Fruit fly (Drosophila melanogaster) whole organism, embryonic: ENCODE results near the gene pxb.

Experiments used
- Atf3 ChIP-seq: fragments of 200-800 bp; sonication (Bioruptor generic); optimal IDR thresholded peaks from 3 replicates; lab custom pipeline; 2016; ENCODE audit warnings: missing biosample characterization, missing genetic modification characterization
- CG10267 ChIP-seq: fragments of 200-800 bp; sonication (Bioruptor generic); optimal IDR thresholded peaks from 2 replicates; lab custom pipeline; 2018; ENCODE audit warnings: missing biosample characterization, mild to moderate bottlenecking, missing genetic modification characterization, moderate library complexity
- CG13123 ChIP-seq: fragments of 200-800 bp; sonication (Bioruptor generic); optimal IDR thresholded peaks from 2 replicates; lab custom pipeline; 2016; ENCODE audit warnings: missing biosample characterization, missing genetic modification characterization
- CG13296 ChIP-seq: fragments of 200-800 bp; sonication (Bioruptor generic); optimal IDR thresholded peaks from 3 replicates; lab custom pipeline; 2018; ENCODE audit warnings: missing biosample characterization, mild to moderate bottlenecking, missing genetic modification characterization
- CG13624 ChIP-seq: fragments of 200-800 bp; sonication (Bioruptor generic); optimal IDR thresholded peaks from 2 replicates; lab custom pipeline; 2016; ENCODE audit warnings: missing biosample characterization, missing genetic modification characterization
- CG14710 ChIP-seq: fragments of 200-800 bp; sonication (Bioruptor generic); optimal IDR thresholded peaks from 3 replicates; lab custom pipeline; 2019; ENCODE audit warnings: missing biosample characterization, mild to moderate bottlenecking, missing genetic modification characterization, moderate library complexity
- CG15479 ChIP-seq: fragments of 200-800 bp; sonication (Bioruptor generic); optimal IDR thresholded peaks from 3 replicates; lab custom pipeline; 2019; ENCODE audit warnings: missing biosample characterization, mild to moderate bottlenecking, missing genetic modification characterization, moderate library complexity
- CG15696 ChIP-seq: fragments of 200-800 bp; sonication (Bioruptor generic); optimal IDR thresholded peaks from 2 replicates; lab custom pipeline; 2019; ENCODE audit warnings: missing biosample characterization, mild to moderate bottlenecking, missing genetic modification characterization, moderate library complexity
- CG1602 ChIP-seq: fragments of 200-800 bp; sonication (Bioruptor generic); optimal IDR thresholded peaks from 3 replicates; lab custom pipeline; 2016; ENCODE audit warnings: missing biosample characterization, missing genetic modification characterization
- CG17912 ChIP-seq: fragments of 200-800 bp; sonication (Bioruptor generic); optimal IDR thresholded peaks from 2 replicates; lab custom pipeline; 2018; ENCODE audit warnings: missing biosample characterization, mild to moderate bottlenecking, missing genetic modification characterization
- CG2120 ChIP-seq: fragments of 200-800 bp; sonication (Bioruptor generic); optimal IDR thresholded peaks from 3 replicates; lab custom pipeline; 2016; ENCODE audit warnings: missing biosample characterization, missing genetic modification characterization
- CG31441 ChIP-seq: fragments of 200-800 bp; sonication (Bioruptor generic); IDR thresholded peaks from 2 replicates; pipeline ENCODE4 v1.3.6; 2022; ENCODE audit warnings: missing biosample characterization, missing genetic modification characterization
- CG32532 ChIP-seq: fragments of 200-800 bp; sonication (Bioruptor generic); IDR thresholded peaks from 2 replicates; pipeline ENCODE4 v1.3.6; 2022; ENCODE audit warnings: missing biosample characterization, missing genetic modification characterization
- CG4282 ChIP-seq: fragments of 200-800 bp; sonication (Bioruptor generic); optimal IDR thresholded peaks from 2 replicates; lab custom pipeline; 2016; ENCODE audit warnings: missing biosample characterization, missing genetic modification characterization
- CG6254 ChIP-seq: fragments of 200-800 bp; sonication (Bioruptor generic); optimal IDR thresholded peaks from 3 replicates; lab custom pipeline; 2017; ENCODE audit warnings: mild to moderate bottlenecking, missing biosample characterization, missing genetic modification reagents, missing genetic modification characterization
- CG6813 ChIP-seq: fragments of 200-800 bp; sonication (Bioruptor generic); optimal IDR thresholded peaks from 2 replicates; lab custom pipeline; 2017; ENCODE audit warnings: missing biosample characterization, missing genetic modification characterization, mild to moderate bottlenecking, moderate library complexity, missing genetic modification reagents
- CG7271 ChIP-seq: fragments of 200-800 bp; sonication (Bioruptor generic); optimal IDR thresholded peaks from 2 replicates; lab custom pipeline; 2018; ENCODE audit warnings: missing biosample characterization, mild to moderate bottlenecking, missing genetic modification characterization, moderate library complexity
- CG7357 ChIP-seq: fragments of 200-800 bp; sonication (Bioruptor generic); IDR thresholded peaks from 3 replicates; pipeline ENCODE4 v1.3.6; 2022; ENCODE audit warnings: missing biosample characterization, missing genetic modification characterization
- CG8359 ChIP-seq: fragments of 200-800 bp; sonication (Bioruptor generic); optimal IDR thresholded peaks from 2 replicates; lab custom pipeline; 2017; ENCODE audit warnings: missing biosample characterization, mild to moderate bottlenecking, missing genetic modification characterization, borderline replicate concordance
- CG8478 ChIP-seq: fragments of >200 bp; optimal IDR thresholded peaks from 2 replicates; lab custom pipeline; 2018
- CG9727 ChIP-seq: fragments of 200-800 bp; sonication (Bioruptor generic); optimal IDR thresholded peaks from 3 replicates; lab custom pipeline; 2017; ENCODE audit warnings: missing biosample characterization, mild to moderate bottlenecking, missing genetic modification characterization
- Chrac-16 ChIP-seq: fragments of 200-800 bp; sonication (Bioruptor generic); optimal IDR thresholded peaks from 3 replicates; lab custom pipeline; 2016; ENCODE audit warnings: missing biosample characterization, missing genetic modification characterization
- Ets65A ChIP-seq: fragments of 200-800 bp; sonication (Bioruptor generic); peaks from one replicate; lab custom pipeline; 2016; ENCODE audit warnings: missing biosample characterization, missing genetic modification characterization
- Ets97D ChIP-seq: fragments of 200-800 bp; sonication (Bioruptor generic); optimal IDR thresholded peaks from 3 replicates; lab custom pipeline; 2016; ENCODE audit warnings: missing biosample characterization, missing genetic modification characterization
- Hr51 ChIP-seq, 2 experiments: fragments of 200-800 bp; sonication (Bioruptor generic); optimal IDR thresholded peaks; 2 replicates in 1 of 2; 3 replicates in 1 of 2; lab custom pipeline; 2016 to 2018; ENCODE audit warnings: missing biosample characterization in 2 of 2, missing genetic modification characterization in 2 of 2, mild to moderate bottlenecking in 1 of 2, moderate library complexity in 1 of 2
- Hsf ChIP-seq: fragments of 200-800 bp; sonication (Bioruptor generic); optimal IDR thresholded peaks from 3 replicates; lab custom pipeline; 2016; ENCODE audit warnings: missing biosample characterization, missing genetic modification characterization
- Mes4 ChIP-seq: fragments of 200-800 bp; sonication (Bioruptor generic); optimal IDR thresholded peaks from 2 replicates; lab custom pipeline; 2016; ENCODE audit warnings: missing biosample characterization, missing genetic modification characterization
- NC2α ChIP-seq: fragments of 200-800 bp; sonication (Bioruptor generic); optimal IDR thresholded peaks from 2 replicates; lab custom pipeline; 2016; ENCODE audit warnings: missing biosample characterization, missing genetic modification characterization
- ara ChIP-seq: fragments of 200-800 bp; sonication (Bioruptor generic); IDR thresholded peaks from 2 replicates; pipeline ENCODE4 v1.3.6; 2022; ENCODE audit warnings: missing biosample characterization, missing genetic modification characterization
- cad ChIP-seq: fragments of >200 bp; optimal IDR thresholded peaks from 2 replicates; lab custom pipeline; 2017; ENCODE audit warnings: missing biosample characterization, missing genetic modification characterization
- caup ChIP-seq: fragments of 200-800 bp; sonication (Bioruptor generic); optimal IDR thresholded peaks from 3 replicates; lab custom pipeline; 2017; ENCODE audit warnings: missing biosample characterization, mild to moderate bottlenecking, missing genetic modification characterization, moderate library complexity; ENCODE audit not compliant: severe bottlenecking
- ci ChIP-seq: fragments of 200-800 bp; sonication (Bioruptor generic); IDR thresholded peaks from 3 replicates; pipeline ENCODE4 v1.3.6; 2022; ENCODE audit warnings: missing biosample characterization, missing genetic modification characterization
- ftz-f1 ChIP-seq: fragments of 200-800 bp; sonication (Bioruptor generic); optimal IDR thresholded peaks from 2 replicates; lab custom pipeline; 2016; ENCODE audit warnings: missing biosample characterization, missing genetic modification characterization
- fu2 ChIP-seq: fragments of 200-800 bp; sonication (Bioruptor generic); optimal IDR thresholded peaks from 2 replicates; lab custom pipeline; 2016; ENCODE audit warnings: missing biosample characterization, missing genetic modification characterization
- h ChIP-seq: fragments of >200 bp; optimal IDR thresholded peaks from 2 replicates; lab custom pipeline; 2017
- hb ChIP-seq: fragments of 200-800 bp; sonication (Bioruptor generic); IDR thresholded peaks from 3 replicates; pipeline ENCODE4 v1.3.6; 2022; ENCODE audit warnings: missing biosample characterization, missing genetic modification characterization; ENCODE audit not compliant: partially characterized antibody
- jumu ChIP-seq: fragments of 200-800 bp; sonication (Bioruptor generic); optimal IDR thresholded peaks from 3 replicates; lab custom pipeline; 2016; ENCODE audit warnings: missing biosample characterization, missing genetic modification characterization
- luna ChIP-seq: fragments of 200-800 bp; sonication (Bioruptor generic); optimal IDR thresholded peaks from 2 replicates; lab custom pipeline; 2016; ENCODE audit warnings: missing biosample characterization, missing genetic modification characterization
- nmo ChIP-seq: fragments of 200-800 bp; sonication (Bioruptor generic); optimal IDR thresholded peaks from 2 replicates; lab custom pipeline; 2018; ENCODE audit warnings: missing biosample characterization, mild to moderate bottlenecking, missing genetic modification characterization, moderate library complexity
- ranshi ChIP-seq: fragments of 200-800 bp; sonication (Bioruptor generic); IDR thresholded peaks from 2 replicates; pipeline ENCODE4 v1.3.6; 2022; ENCODE audit warnings: missing biosample characterization, missing genetic modification characterization
- sc ChIP-seq, 3 experiments: fragments of >200 bp in 2 of 3; fragments of 200-800 bp in 1 of 3; sonication (Bioruptor generic) in 1 of 3; optimal IDR thresholded peaks; 2 replicates in 2 of 3; 3 replicates in 1 of 3; lab custom pipeline; 2017; ENCODE audit warnings: mild to moderate bottlenecking in 1 of 3, missing biosample characterization in 1 of 3, missing genetic modification characterization in 1 of 3, missing genetic modification reagents in 1 of 3
- schlank ChIP-seq: fragments of 200-800 bp; sonication (Bioruptor generic); optimal IDR thresholded peaks from 2 replicates; lab custom pipeline; 2018; ENCODE audit warnings: missing biosample characterization, mild to moderate bottlenecking, missing genetic modification characterization
- sug ChIP-seq: fragments of 200-800 bp; optimal IDR thresholded peaks from 2 replicates; lab custom pipeline; 2019; ENCODE audit warnings: missing biosample characterization, mild to moderate bottlenecking, missing genetic modification characterization, moderate library complexity
- tll ChIP-seq, 2 experiments: fragments of 200-800 bp in 1 of 2; fragments of >200 bp in 1 of 2; sonication (Bioruptor generic) in 1 of 2; optimal IDR thresholded peaks; 2 replicates each; lab custom pipeline; 2017 to 2019; ENCODE audit warnings: missing biosample characterization in 2 of 2, missing genetic modification characterization in 2 of 2, mild to moderate bottlenecking in 1 of 2, moderate library complexity in 1 of 2
- trem ChIP-seq: fragments of 200-800 bp; optimal IDR thresholded peaks from 3 replicates; lab custom pipeline; 2019; ENCODE audit warnings: missing biosample characterization, mild to moderate bottlenecking, missing genetic modification characterization, moderate library complexity
- tx ChIP-seq: fragments of 200-800 bp; sonication (Bioruptor generic); optimal IDR thresholded peaks from 2 replicates; lab custom pipeline; 2016; ENCODE audit warnings: missing biosample characterization, missing genetic modification characterization
- unpg ChIP-seq: fragments of 200-800 bp; sonication (Bioruptor generic); optimal IDR thresholded peaks from 3 replicates; lab custom pipeline; 2018; ENCODE audit warnings: missing biosample characterization, mild to moderate bottlenecking, missing genetic modification characterization, moderate library complexity
- wek ChIP-seq: fragments of 200-800 bp; sonication (Bioruptor generic); optimal IDR thresholded peaks from 3 replicates; lab custom pipeline; 2018; ENCODE audit warnings: missing biosample characterization, mild to moderate bottlenecking, missing genetic modification characterization, moderate library complexity
- wor ChIP-seq: fragments of 200-800 bp; sonication (Bioruptor generic); IDR thresholded peaks from 2 replicates; pipeline ENCODE4 v1.3.6; 2022; ENCODE audit warnings: missing biosample characterization, missing genetic modification characterization
- z ChIP-seq: fragments of 200-800 bp; sonication (Bioruptor generic); IDR thresholded peaks from 3 replicates; pipeline ENCODE4 v1.3.6; 2022; ENCODE audit warnings: missing biosample characterization, missing genetic modification characterization
- zen ChIP-seq: fragments of 200-800 bp; sonication (Bioruptor generic); optimal IDR thresholded peaks from 3 replicates; lab custom pipeline; 2018; ENCODE audit warnings: missing biosample characterization, mild to moderate bottlenecking, missing genetic modification characterization, moderate library complexity

pxb gene

DNA sequence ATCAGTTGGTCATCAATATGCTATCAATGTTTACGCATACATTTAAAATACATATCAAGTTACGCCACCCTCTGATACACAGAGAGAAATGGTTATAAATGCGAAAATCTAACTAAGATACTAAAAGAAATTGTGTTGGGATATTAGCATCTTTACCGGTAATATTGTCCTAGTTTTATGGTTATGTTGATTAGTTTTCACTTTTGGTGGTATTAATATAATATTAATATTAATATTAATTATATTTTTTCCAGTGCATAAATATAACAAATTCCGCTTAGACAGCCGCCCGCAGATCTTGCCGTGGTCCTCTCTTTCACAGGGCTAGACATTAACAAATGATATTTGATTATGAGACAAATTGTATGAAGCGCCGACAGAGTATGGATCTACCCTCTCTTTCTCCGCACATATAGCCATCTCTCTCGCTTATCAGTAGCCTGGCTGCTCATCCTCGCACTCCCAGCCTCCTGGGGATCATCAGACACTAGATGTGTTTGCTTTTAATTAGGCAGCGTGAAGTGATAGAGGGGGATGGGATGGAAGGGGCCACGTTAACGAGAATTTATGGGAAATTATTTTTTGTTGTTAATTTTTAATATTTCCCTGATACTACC, 13.2 kb upstream of the pxb start (continued):
- TF ChIP-seq CG14710: peak; percentile 85
- TF ChIP-seq Chrac-16 (GFP tag; lab: Kevin White, UChicago): peak; percentile 2
- TF ChIP-seq fu2 (GFP tag; lab: Kevin White, UChicago): no peak
- peak; percentile 74 for TF ChIP-seq trem
- peak; percentile 43; the same call in 1 of the 3 replicates for TF ChIP-seq ci (GFP tag; lab: Robert Waterston, UW)
- TF ChIP-seq schlank (tag; lab: Kevin White, UChicago): no peak
- TF ChIP-seq CG31441 (GFP tag; lab: Robert Waterston, UW): peak; percentile 71
- TF ChIP-seq tx (GFP tag; lab: Kevin White, UChicago): no peak
- TF ChIP-seq CG13123 (GFP tag; lab: Kevin White, UChicago): no peak
- 0 out of 2 replicates have a peak, but pooled peaks have one; percentile 6 for TF ChIP-seq ranshi
- TF ChIP-seq NC2α (GFP tag; lab: Kevin White, UChicago): no peak
- TF ChIP-seq CG17912 (GFP tag; lab: Kevin White, UChicago): no peak
- no peak for TF ChIP-seq CG7357 (GFP tag; lab: Robert Waterston, UW)
- no peak for TF ChIP-seq CG13624
- peak; percentile 88 for TF ChIP-seq CG15696 (tag; lab: Kevin White, UChicago)
- TF ChIP-seq CG13296: no peak
- peak; percentile 65 for TF ChIP-seq CG6254
- no peak for TF ChIP-seq CG8478 (lab: Kevin White, UChicago)
- peak; percentile 64 for TF ChIP-seq unpg (GFP tag; lab: Kevin White, UChicago)
- TF ChIP-seq Hsf: no peak
- no peak for TF ChIP-seq sc (optimal IDR thresholded peaks at IDR 0.05; lab: Kevin White, UChicago)
- peak; percentile 43 for TF ChIP-seq sc (GFP tag; optimal IDR thresholded peaks at IDR 0.05; lab: Kevin White, UChicago)
- peak; percentile 5 for TF ChIP-seq CG1602 (GFP tag; lab: Kevin White, UChicago)
- TF ChIP-seq CG8359: peak; percentile 58
- TF ChIP-seq ara (GFP tag; lab: Robert Waterston, UW): peak; percentile 66
- no peak for TF ChIP-seq jumu (GFP tag; lab: Kevin White, UChicago)
- no peak for TF ChIP-seq Ets65A (GFP tag; lab: Kevin White, UChicago)
- TF ChIP-seq Atf3 (GFP tag; lab: Kevin White, UChicago): no peak
- TF ChIP-seq CG9727 (GFP tag; lab: Kevin White, UChicago): peak; percentile 80
- no peak for TF ChIP-seq CG32532 (GFP tag; lab: Robert Waterston, UW)
- TF ChIP-seq wek (GFP tag; lab: Kevin White, UChicago): no peak
- TF ChIP-seq hb: no peak
- TF ChIP-seq, all 482 proteins: peak for 109

DNA sequence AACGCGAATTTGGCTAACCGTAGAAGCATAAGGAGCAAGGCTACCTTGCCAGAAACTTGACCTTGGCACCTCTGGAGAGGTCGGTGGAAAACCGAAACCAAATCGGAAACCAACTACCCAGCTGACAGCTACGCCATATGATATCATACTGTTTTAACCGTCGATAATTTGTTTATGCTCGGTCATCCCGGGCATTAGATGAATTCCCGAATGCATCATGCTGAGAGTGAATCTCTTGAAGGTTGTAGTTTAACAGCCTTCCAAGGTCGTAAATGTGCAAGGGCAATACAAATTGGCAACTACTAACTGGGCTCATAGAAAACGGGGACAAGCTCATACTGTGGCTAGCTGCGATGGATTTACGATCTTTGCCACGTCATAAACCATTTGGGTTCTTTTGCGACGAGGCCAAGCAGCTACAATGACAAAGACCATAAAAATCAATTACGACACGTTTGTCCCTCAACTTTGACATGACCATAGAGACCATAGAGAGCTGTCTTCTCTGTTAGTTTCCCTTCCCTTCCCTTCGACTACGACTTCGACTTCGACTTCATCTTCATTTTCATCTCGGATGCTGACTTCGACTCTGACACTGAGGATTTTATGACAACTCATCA, 12.1 kb upstream of the pxb start:
- TF ChIP-seq Ets97D (GFP tag; lab: Kevin White, UChicago) (no peak), Mes4 (GFP tag; lab: Kevin White, UChicago) (no peak), luna (GFP tag; lab: Kevin White, UChicago) (no peak), CG15479 (GFP tag; lab: Kevin White, UChicago) (peak; percentile 5), CG10267 (no peak), CG2120 (GFP tag; lab: Kevin White, UChicago) (no peak), z (GFP tag; lab: Robert Waterston, UW) (no peak), CG6813 (GFP tag; lab: Kevin White, UChicago) (no peak), sug (tag; lab: Kevin White, UChicago) (no peak), CG4282 (GFP tag; lab: Kevin White, UChicago) (no peak), nmo (GFP tag; lab: Kevin White, UChicago) (no peak), tll (GFP tag; optimal IDR thresholded peaks at IDR 0.05; lab: Kevin White, UChicago) (peak in 1 of 2 experiments; percentile 82), Hr51 (GFP tag; optimal IDR thresholded peaks at IDR 0.05; lab: Kevin White, UChicago) (no peak), zen (tag; lab: Kevin White, UChicago) (peak; percentile 94), ftz-f1 (GFP tag; lab: Kevin White, UChicago) (no peak), CG7271 (tag; lab: Kevin White, UChicago) (peak; percentile 73), cad (GFP tag; lab: Kevin White, UChicago) (peak; percentile 99), h (no peak), wor (GFP tag; lab: Robert Waterston, UW) (no peak), caup (GFP tag; lab: Kevin White, UChicago) (no peak)
